Fruit fly (Drosophila melanogaster) whole organism, pupa: ENCODE data around the gene Rev1.

ENCODE experiments used
- CG10348 ChIP-seq: fragments of 200-800 bp; sonication (Bioruptor generic); IDR thresholded peaks from 2 replicates; pipeline ENCODE4 v1.3.6; 2022; ENCODE audit warnings: missing biosample characterization, missing genetic modification characterization
- CG13204 ChIP-seq: fragments of 200-800 bp; sonication (Bioruptor generic); optimal IDR thresholded peaks from 2 replicates; lab custom pipeline; 2018; ENCODE audit warnings: missing biosample characterization, mild to moderate bottlenecking, missing genetic modification characterization, moderate library complexity
- CG14655 ChIP-seq: fragments of 200-800 bp; sonication (Bioruptor generic); optimal IDR thresholded peaks from 3 replicates; lab custom pipeline; 2017; ENCODE audit warnings: mild to moderate bottlenecking, missing biosample characterization, missing genetic modification reagents, missing genetic modification characterization
- CG17806 ChIP-seq: fragments of 200-800 bp; sonication (Bioruptor generic); optimal IDR thresholded peaks from 2 replicates; lab custom pipeline; 2018; ENCODE audit warnings: missing biosample characterization, mild to moderate bottlenecking, missing genetic modification characterization, moderate library complexity
- CG32121 ChIP-seq: fragments of 200-800 bp; sonication (Bioruptor generic); IDR thresholded peaks from 2 replicates; pipeline ENCODE4 v1.3.6; 2022; ENCODE audit warnings: missing biosample characterization, missing genetic modification characterization
- CG34367 ChIP-seq: fragments of 200-800 bp; sonication (Bioruptor generic); optimal IDR thresholded peaks from 2 replicates; lab custom pipeline; 2018; ENCODE audit warnings: missing biosample characterization, mild to moderate bottlenecking, missing genetic modification characterization
- CG8301 ChIP-seq: fragments of 200-800 bp; sonication (Bioruptor generic); optimal IDR thresholded peaks from 2 replicates; lab custom pipeline; 2018; ENCODE audit warnings: missing biosample characterization, mild to moderate bottlenecking, missing genetic modification characterization
- CG9948 ChIP-seq: fragments of 200-800 bp; sonication (Bioruptor generic); optimal IDR thresholded peaks from 2 replicates; lab custom pipeline; 2018; ENCODE audit warnings: missing biosample characterization, mild to moderate bottlenecking, missing genetic modification characterization, moderate library complexity
- D1 ChIP-seq: fragments of 200-800 bp; sonication (Bioruptor generic); optimal IDR thresholded peaks from 2 replicates; lab custom pipeline; 2018; ENCODE audit warnings: missing biosample characterization, mild to moderate bottlenecking, missing genetic modification characterization, moderate library complexity
- EcR ChIP-seq: fragments of 200-800 bp; sonication (Bioruptor generic); optimal IDR thresholded peaks from 3 replicates; lab custom pipeline; 2019; ENCODE audit warnings: missing biosample characterization, missing genetic modification characterization, mild to moderate bottlenecking, moderate library complexity, missing genetic modification reagents
- Snoo ChIP-seq: fragments of 200-800 bp; sonication (Bioruptor generic); optimal IDR thresholded peaks from 3 replicates; lab custom pipeline; 2017; ENCODE audit warnings: missing biosample characterization, mild to moderate bottlenecking, missing genetic modification characterization, inconsistent platforms
- gl ChIP-seq: fragments of 200-800 bp; sonication (Bioruptor generic); optimal IDR thresholded peaks from 2 replicates; lab custom pipeline; 2018; ENCODE audit warnings: missing biosample characterization, mild to moderate bottlenecking, missing genetic modification characterization

- TF ChIP-seq CG9948 (tag; lab: Kevin White, UChicago): peak; percentile 34
- peak; percentile 43 for TF ChIP-seq CG17806
- TF ChIP-seq D1 (tag; lab: Kevin White, UChicago): no peak
- no peak for TF ChIP-seq CG8301 (tag; lab: Kevin White, UChicago)
- peak; percentile 29 for TF ChIP-seq CG13204
- no peak for TF ChIP-seq gl (tag; lab: Kevin White, UChicago)
- TF ChIP-seq CG34367 (tag; lab: Kevin White, UChicago): peak; percentile 49
- TF ChIP-seq EcR (GFP tag; lab: Kevin White, UChicago): no peak
- peak; percentile 73 for TF ChIP-seq Snoo (tag; lab: Kevin White, UChicago)
- no peak for TF ChIP-seq CG10348 (GFP tag; lab: Robert Waterston, UW)
- no peak for TF ChIP-seq CG32121 (GFP tag; lab: Robert Waterston, UW)
- peak; percentile 45 for TF ChIP-seq CG14655 (GFP tag; lab: Kevin White, UChicago)
Observed at dm6 chr3L:663880-664279, 9.7 kb downstream of the Rev1 start.
